Worm (Caenorhabditis elegans): ENCODE measurements around the gene nspg-13.

Gene nspg-13

ce11 chrX:5238246-5238645 is 16.7 kb upstream of the nspg-13 start:
- TF ChIP-seq cebp-2 (GFP tag; IDR thresholded peaks at IDR 0.05) (no peak), egl-44 (GFP tag; IDR thresholded peaks at IDR 0.05) (no peak), mel-28 (tag; optimal IDR thresholded peaks at IDR 0.05; ENCODE audit: borderline replicate concordance) (no peak), nhr-90 (tag; optimal IDR thresholded peaks at IDR 0.05) (no peak), nfya-1 (tag; optimal IDR thresholded peaks at IDR 0.05; ENCODE audit: borderline replicate concordance, insufficient read depth) (no peak), K12H6.12 (tag; optimal IDR thresholded peaks at IDR 0.05) (no peak)

DNA sequence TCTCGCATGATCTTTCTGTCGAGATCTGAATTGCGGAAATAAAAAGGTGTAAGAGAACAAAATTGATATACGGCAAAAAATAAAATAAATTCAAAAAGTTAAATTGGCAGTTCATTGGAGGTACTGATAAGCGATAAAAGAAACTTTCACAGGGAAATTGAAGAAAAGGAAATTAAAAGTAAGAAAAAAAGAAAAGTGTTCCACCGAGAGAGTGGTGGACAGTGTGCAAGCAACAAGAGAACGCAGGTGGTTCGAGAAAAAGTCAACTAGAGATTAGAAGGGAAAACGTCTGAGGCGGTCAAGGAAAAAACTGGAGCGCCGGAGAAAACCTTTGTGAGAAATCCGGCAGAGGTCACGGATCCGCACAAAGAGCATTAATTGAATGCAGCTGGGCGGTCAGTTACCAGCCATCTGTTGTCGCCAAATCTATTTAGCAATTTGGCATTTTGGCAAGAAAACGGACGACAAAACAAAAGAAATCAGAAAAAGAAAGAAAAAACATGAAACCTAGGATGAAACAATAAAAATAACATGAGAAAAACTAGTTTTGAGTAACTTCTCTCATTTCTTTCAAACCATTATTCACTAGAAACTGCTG is 11.5 kb upstream of the nspg-13 start, which contains the start of gene mtm-5:
mtm-5 (minus strand) TSS at position 27 of the 598 bp plus-strand sequence.
- TF ChIP-seq pbrm-1 (GFP tag; IDR thresholded peaks at IDR 0.05) (no peak), dox-1 (GFP tag; IDR thresholded peaks at IDR 0.05) (peak; percentile 39; the same call in 1 of the 2 replicates), ceh-58 (GFP tag; IDR thresholded peaks at IDR 0.05) (no peak), hmg-1.2 (GFP tag; IDR thresholded peaks at IDR 0.05) (peak; percentile 80; the same call in 1 of the 2 replicates), attf-5 (GFP tag; optimal IDR thresholded peaks at IDR 0.05) (peak; percentile 21), nhr-80 (tag; optimal IDR thresholded peaks at IDR 0.05) (peak; percentile 85), ceh-91 (GFP tag; IDR thresholded peaks at IDR 0.05) (no peak), C17E4.6 (GFP tag; IDR thresholded peaks at IDR 0.05) (no peak)

ce11 chrX:5244041-5244440 is 11.0 kb upstream of the nspg-13 start, which contains the start of gene Y34B4A.7:
Y34B4A.7 (plus strand) TSS chrX:5244337.
- TF ChIP-seq attf-5 (GFP tag; optimal IDR thresholded peaks at IDR 0.05) (peak; percentile 51), lin-40 (tag; optimal IDR thresholded peaks at IDR 0.05) (peak; percentile 47), hmg-1.2 (GFP tag; IDR thresholded peaks at IDR 0.05) (no peak), zfh-2 (GFP tag; conservative IDR thresholded peaks at IDR 0.05) (peak; percentile 71), let-607 (tag; optimal IDR thresholded peaks at IDR 0.05) (peak in 1 of 2 experiments; percentile 37), nfyb-1 (GFP tag; IDR thresholded peaks at IDR 0.05) (0 out of 2 replicates have a peak, but pooled peaks have one; percentile 39), nhr-80 (tag; optimal IDR thresholded peaks at IDR 0.05) (peak; percentile 35), mcd-1 (GFP tag; IDR thresholded peaks at IDR 0.05) (peak; percentile 53), ztf-26 (tag; optimal IDR thresholded peaks at IDR 0.05) (peak; percentile 9), lin-26 (GFP tag; IDR thresholded peaks at IDR 0.05) (no peak), ets-4 (GFP tag; optimal IDR thresholded peaks at IDR 0.05) (no peak), ztf-18 (tag; optimal IDR thresholded peaks at IDR 0.05) (peak; percentile 92), zim-3 (tag; optimal IDR thresholded peaks at IDR 0.05) (no peak), aptf-3 (GFP tag; IDR thresholded peaks at IDR 0.05) (no peak), lsl-1 (GFP tag; optimal IDR thresholded peaks at IDR 0.05) (no peak), attf-3 (GFP tag; conservative IDR thresholded peaks at IDR 0.05) (no peak), dox-1 (GFP tag; IDR thresholded peaks at IDR 0.05) (peak; percentile 66), somi-1 (GFP tag; optimal IDR thresholded peaks at IDR 0.05) (no peak), snpc-4 (GFP tag; optimal IDR thresholded peaks at IDR 0.05) (no peak), snpc-4 (tag; optimal IDR thresholded peaks at IDR 0.05) (peak in 1 of 4 experiments; percentile 48), madf-10 (tag; optimal IDR thresholded peaks at IDR 0.05) (no peak)

- TF ChIP-seq ztf-18 (tag; optimal IDR thresholded peaks at IDR 0.05) (no peak), aptf-3 (GFP tag; IDR thresholded peaks at IDR 0.05) (no peak), fkh-3 (tag; optimal IDR thresholded peaks at IDR 0.05) (no peak), ccch-3 (GFP tag; optimal IDR thresholded peaks at IDR 0.05) (no peak), let-607 (tag; optimal IDR thresholded peaks at IDR 0.05) (no peak), T07F8.4 (tag; optimal IDR thresholded peaks at IDR 0.05) (no peak), gei-17 (GFP tag; optimal IDR thresholded peaks at IDR 0.05) (no peak), F57A8.1 (GFP tag; optimal IDR thresholded peaks at IDR 0.05) (no peak), lin-26 (GFP tag; IDR thresholded peaks at IDR 0.05) (no peak), chd-7 (tag; optimal IDR thresholded peaks at IDR 0.05) (no peak), cebp-1 (GFP tag; IDR thresholded peaks at IDR 0.05) (no peak), cebp-1 (tag; optimal IDR thresholded peaks at IDR 0.05) (no peak), C06A6.2 (GFP tag; conservative IDR thresholded peaks at IDR 0.05) (no peak)
These were observed 6.2 kb upstream of the nspg-13 start for ce11 chrX:5248754-5249153.
